Fruit fly (Drosophila melanogaster) whole organism, adult: Measurements from ENCODE around the gene CCDC53.
A peak's percentile ranks its signal among the peaks of the same experiment; 100 is the strongest.

Experiments
- CG11617 ChIP-seq: fragments of 200-800 bp; sonication (Bioruptor generic); optimal IDR thresholded peaks from 2 replicates; lab custom pipeline; 2017; ENCODE audit warnings: mild to moderate bottlenecking, missing biosample characterization, missing genetic modification reagents, missing genetic modification characterization
- CG12768 ChIP-seq: fragments of 200-800 bp; sonication (Bioruptor generic); optimal IDR thresholded peaks from 2 replicates; lab custom pipeline; 2017; ENCODE audit warnings: missing biosample characterization, missing genetic modification characterization, mild to moderate bottlenecking, moderate library complexity, missing genetic modification reagents
- CG1620 ChIP-seq: fragments of 200-800 bp; sonication (Bioruptor generic); optimal IDR thresholded peaks from 2 replicates; lab custom pipeline; 2016; ENCODE audit warnings: missing biosample characterization, missing genetic modification characterization
- CG5204 ChIP-seq: fragments of 200-800 bp; sonication (Bioruptor generic); optimal IDR thresholded peaks from 2 replicates; lab custom pipeline; 2016; ENCODE audit warnings: missing biosample characterization, missing genetic modification characterization
- CG7101 ChIP-seq: fragments of 200-800 bp; sonication (Bioruptor generic); optimal IDR thresholded peaks from 2 replicates; lab custom pipeline; 2018; ENCODE audit warnings: missing biosample characterization, mild to moderate bottlenecking, missing genetic modification characterization, moderate library complexity
- Clk ChIP-seq: fragments of 200-800 bp; sonication (Bioruptor generic); optimal IDR thresholded peaks from 2 replicates; lab custom pipeline; 2017; ENCODE audit warnings: missing biosample characterization, missing genetic modification characterization
- Crg-1 ChIP-seq: fragments of 200-800 bp; sonication (Bioruptor generic); optimal IDR thresholded peaks from 2 replicates; lab custom pipeline; 2016; ENCODE audit warnings: missing biosample characterization, missing genetic modification characterization
- Hr96 ChIP-seq: fragments of 200-800 bp; sonication (Bioruptor generic); optimal IDR thresholded peaks from 2 replicates; lab custom pipeline; 2016; ENCODE audit warnings: missing biosample characterization, missing genetic modification characterization
- bab1 ChIP-seq: fragments of 200-800 bp; sonication (Bioruptor generic); optimal IDR thresholded peaks from 3 replicates; lab custom pipeline; 2019; ENCODE audit warnings: missing biosample characterization, mild to moderate bottlenecking, missing genetic modification characterization, moderate library complexity
- cic ChIP-seq: fragments of 200-800 bp; sonication (Bioruptor generic); optimal IDR thresholded peaks from 2 replicates; lab custom pipeline; 2017; ENCODE audit warnings: missing biosample characterization, mild to moderate bottlenecking, missing genetic modification characterization, moderate library complexity
- cnc ChIP-seq, 2 experiments: fragments of >200 bp; optimal IDR thresholded peaks; 2 replicates each; lab custom pipeline; 2017
- kay ChIP-seq: fragments of 200-800 bp; sonication (Bioruptor generic); peaks from one replicate; lab custom pipeline; 2016; ENCODE audit warnings: missing biosample characterization, missing genetic modification characterization, borderline replicate concordance
- ovo ChIP-seq: fragments of 200-800 bp; sonication (Bioruptor generic); optimal IDR thresholded peaks from 2 replicates; lab custom pipeline; 2016; ENCODE audit warnings: missing biosample characterization, missing genetic modification characterization
- tj ChIP-seq: fragments of 200-800 bp; sonication (Bioruptor generic); optimal IDR thresholded peaks from 3 replicates; lab custom pipeline; 2017; ENCODE audit warnings: missing biosample characterization, mild to moderate bottlenecking, missing genetic modification characterization, moderate library complexity

- TF ChIP-seq cic (GFP tag; lab: Kevin White, UChicago) (peak; percentile 30), tj (peak; percentile 39), CG5204 (GFP tag; lab: Kevin White, UChicago) (no peak), kay (GFP tag; lab: Kevin White, UChicago) (no peak), Hr96 (no peak), CG7101 (tag; lab: Kevin White, UChicago) (no peak), Crg-1 (GFP tag; lab: Kevin White, UChicago) (no peak), CG1620 (no peak), CG12768 (GFP tag; lab: Kevin White, UChicago) (peak; percentile 41), CG11617 (peak; percentile 12), cnc (optimal IDR thresholded peaks at IDR 0.05; lab: Kevin White, UChicago) (no peak), ovo (no peak), bab1 (peak; percentile 32), Clk (GFP tag; lab: Kevin White, UChicago) (no peak)
These were observed 10.2 kb upstream of the CCDC53 start, which contains the start of gene Cka for dm6 chr2L:8030693-8031210.
